Fruit fly (Drosophila melanogaster): ENCODE measurements around the gene CG14712.

Gene CG14712

DNA sequence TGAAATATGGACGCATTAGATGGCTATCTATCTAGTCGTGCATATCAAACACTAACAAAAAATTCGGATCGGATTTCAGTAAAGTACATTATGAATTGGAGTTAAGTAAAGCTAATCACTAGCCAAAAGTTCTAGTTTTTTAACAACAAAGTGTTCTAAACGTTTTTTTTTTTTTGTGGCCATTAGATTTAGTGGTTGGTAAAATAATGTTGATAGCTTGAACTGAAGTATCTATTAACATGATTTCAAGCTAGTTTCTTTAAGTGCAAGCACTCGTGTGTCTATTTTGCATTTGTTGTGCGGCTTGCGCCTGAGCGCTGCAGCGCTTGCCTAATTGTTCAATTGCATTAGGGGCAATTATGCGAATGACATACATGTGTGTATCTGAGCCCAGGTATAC, 34.1 kb downstream of the CG14712 start (continued):
- TF ChIP-seq NC2β (GFP tag; optimal IDR thresholded peaks at IDR 0.05) (no peak), CG17361 (GFP tag; IDR thresholded peaks at IDR 0.05) (0 out of 3 replicates have a peak, but pooled peaks have one; percentile 37), Blimp-1 (GFP tag; optimal IDR thresholded peaks at IDR 0.05) (no peak), Hr51 (GFP tag; optimal IDR thresholded peaks at IDR 0.05) (peak in 1 of 2 experiments; percentile 31), grn (GFP tag; optimal IDR thresholded peaks at IDR 0.05) (peak; percentile 4), pan (optimal IDR thresholded peaks at IDR 0.05) (no peak), pan (GFP tag; optimal IDR thresholded peaks at IDR 0.05 in 1 of 2, IDR thresholded peaks at IDR 0.05 in 1 of 2) (peak in 1 of 2 experiments; percentile 14), CG32767 (GFP tag; IDR thresholded peaks at IDR 0.05) (no peak), dysf (GFP tag; IDR thresholded peaks at IDR 0.05) (0 out of 3 replicates have a peak, but pooled peaks have one; percentile 30), CG4282 (GFP tag; optimal IDR thresholded peaks at IDR 0.05) (no peak), CG7839 (tag; optimal IDR thresholded peaks at IDR 0.05) (peak; percentile 6), emc (GFP tag; optimal IDR thresholded peaks at IDR 0.05) (no peak), CG6791 (GFP tag; IDR thresholded peaks at IDR 0.05; ENCODE audit: partially characterized antibody) (no peak), phol (tag; optimal IDR thresholded peaks at IDR 0.05) (peak; percentile 11), Sox102F (GFP tag; optimal IDR thresholded peaks at IDR 0.05) (peak; percentile 27), bigmax (GFP tag; optimal IDR thresholded peaks at IDR 0.05) (no peak), CG9609 (GFP tag; optimal IDR thresholded peaks at IDR 0.05) (no peak), HmgD (GFP tag; optimal IDR thresholded peaks at IDR 0.05) (no peak), fru (optimal IDR thresholded peaks at IDR 0.05) (no peak), gem (tag; optimal IDR thresholded peaks at IDR 0.05) (peak; percentile 41), CG42726 (GFP tag; IDR thresholded peaks at IDR 0.05; ENCODE audit: partially characterized antibody) (no peak), CoRest (tag; optimal IDR thresholded peaks at IDR 0.05) (peak; percentile 3), esg (GFP tag; conservative IDR thresholded peaks at IDR 0.05) (0 out of 2 replicates have a peak, but pooled peaks have one; percentile 6), Antp (GFP tag; optimal IDR thresholded peaks at IDR 0.05) (no peak), Drgx (GFP tag; IDR thresholded peaks at IDR 0.05) (peak; percentile 35; the same call in 1 of the 2 replicates), Med (GFP tag) (peak; percentile 39), az2 (GFP tag; optimal IDR thresholded peaks at IDR 0.05) (peak; percentile 7), chif (GFP tag; optimal IDR thresholded peaks at IDR 0.05) (peak in 1 of 2 experiments; percentile 4), CG2678 (tag; optimal IDR thresholded peaks at IDR 0.05) (peak; percentile 9)

- TF ChIP-seq CG3995 (GFP tag; optimal IDR thresholded peaks at IDR 0.05) (no peak), CG1603 (tag; optimal IDR thresholded peaks at IDR 0.05) (peak; percentile 12), trem (tag; optimal IDR thresholded peaks at IDR 0.05) (no peak), CG11723 (GFP tag; optimal IDR thresholded peaks at IDR 0.05) (peak; percentile 14), Nf-YC (tag; optimal IDR thresholded peaks at IDR 0.05) (peak; percentile 37), CG13296 (GFP tag; optimal IDR thresholded peaks at IDR 0.05) (peak; percentile 51), CG8944 (GFP tag; optimal IDR thresholded peaks at IDR 0.05) (no peak), sr (GFP tag; IDR thresholded peaks at IDR 0.05) (no peak), Ptx1 (GFP tag; IDR thresholded peaks at IDR 0.05) (peak; percentile 62), otp (GFP tag; IDR thresholded peaks at IDR 0.05) (no peak), Hmr (GFP tag; optimal IDR thresholded peaks at IDR 0.05) (peak; percentile 36), CG12659 (GFP tag; optimal IDR thresholded peaks at IDR 0.05) (peak; percentile 28), CG7556 (GFP tag; optimal IDR thresholded peaks at IDR 0.05) (peak; percentile 57), CG17361 (GFP tag; IDR thresholded peaks at IDR 0.05) (peak; percentile 64; the same call in 2 of the 3 replicates), CG30403 (GFP tag; optimal IDR thresholded peaks at IDR 0.05) (peak; percentile 35), gsb-n (tag; optimal IDR thresholded peaks at IDR 0.05) (peak; percentile 12), sens (GFP tag) (peak; percentile 13), Hsf (GFP tag; optimal IDR thresholded peaks at IDR 0.05) (peak; percentile 20), danr (GFP tag; IDR thresholded peaks at IDR 0.05) (no peak), Eip74EF (GFP tag; optimal IDR thresholded peaks at IDR 0.05) (peak in 1 of 2 experiments; percentile 65), Sox100B (GFP tag; optimal IDR thresholded peaks at IDR 0.05) (peak; percentile 76), nom (GFP tag; optimal IDR thresholded peaks at IDR 0.05) (no peak), pzg (GFP tag; optimal IDR thresholded peaks at IDR 0.05) (no peak), CG10366 (GFP tag; IDR thresholded peaks at IDR 0.05) (peak; percentile 8; the same call in 1 of the 2 replicates)
Measured at dm6 chr3R:11663441-11663840, 34.9 kb downstream of the CG14712 start.

All from whole organism, embryonic.